Fruit fly (Drosophila melanogaster): Measurements from ENCODE around the gene lawc.

lawc gene

dm6 chrX:8444279-8444678, 32.8 kb upstream of the lawc start:
- TF ChIP-seq lola (GFP tag; optimal IDR thresholded peaks at IDR 0.05) (no peak), Sp1 (GFP tag; optimal IDR thresholded peaks at IDR 0.05) (no peak), Hr78 (GFP tag; optimal IDR thresholded peaks at IDR 0.05) (no peak), N (GFP tag; optimal IDR thresholded peaks at IDR 0.05) (no peak), sv (GFP tag; optimal IDR thresholded peaks at IDR 0.05) (no peak), CG32264 (GFP tag; optimal IDR thresholded peaks at IDR 0.05) (no peak), Hnf4 (GFP tag; optimal IDR thresholded peaks at IDR 0.05) (no peak), ey (GFP tag; optimal IDR thresholded peaks at IDR 0.05) (no peak), Mio (GFP tag; optimal IDR thresholded peaks at IDR 0.05) (no peak), Abd-B (GFP tag; optimal IDR thresholded peaks at IDR 0.05) (no peak), tai (GFP tag; optimal IDR thresholded peaks at IDR 0.05) (no peak), HLH106 (tag; optimal IDR thresholded peaks at IDR 0.05) (no peak), br (GFP tag; optimal IDR thresholded peaks at IDR 0.05) (no peak), GATAd (GFP tag; optimal IDR thresholded peaks at IDR 0.05) (no peak), CG9705 (GFP tag; optimal IDR thresholded peaks at IDR 0.05) (no peak), Hr83 (GFP tag; optimal IDR thresholded peaks at IDR 0.05; ENCODE audit: poor library complexity, severe bottlenecking) (no peak)

- TF ChIP-seq Jra (GFP tag; optimal IDR thresholded peaks at IDR 0.05) (no peak), Myc (optimal IDR thresholded peaks at IDR 0.05) (peak; percentile 50)
Observed at dm6 chrX:8442912-8443311, 31.5 kb upstream of the lawc start.

dm6 chrX:8442161-8442560, 30.7 kb upstream of the lawc start, which contains the start of gene CG12123:
CG12123 (minus strand) TSS chrX:8442348.
- TF ChIP-seq CG9705 (GFP tag; optimal IDR thresholded peaks at IDR 0.05) (no peak), Rel (GFP tag; optimal IDR thresholded peaks at IDR 0.05) (no peak), Rel (tag; optimal IDR thresholded peaks at IDR 0.05) (peak; percentile 7)

- no peak for TF ChIP-seq tai (GFP tag; optimal IDR thresholded peaks at IDR 0.05)
- peak; percentile 84 for TF ChIP-seq psq (GFP tag; optimal IDR thresholded peaks at IDR 0.05)
- no peak for TF ChIP-seq br (GFP tag; optimal IDR thresholded peaks at IDR 0.05)
- no peak for TF ChIP-seq Dif (GFP tag; optimal IDR thresholded peaks at IDR 0.05; ENCODE audit: partially characterized antibody)
- no peak for TF ChIP-seq Vsx2 (GFP tag; optimal IDR thresholded peaks at IDR 0.05; ENCODE audit: partially characterized antibody)
- no peak for TF ChIP-seq rgr (GFP tag; optimal IDR thresholded peaks at IDR 0.05)
Observed at dm6 chrX:8437285-8438110, 26.0 kb upstream of the lawc start, which contains the start of gene Miga. Miga (minus strand) TSS chrX:8437820.

- TF ChIP-seq br (GFP tag; optimal IDR thresholded peaks at IDR 0.05): no peak
- TF ChIP-seq foxo (GFP tag; optimal IDR thresholded peaks at IDR 0.05): no peak
- no peak for TF ChIP-seq dl (GFP tag; optimal IDR thresholded peaks at IDR 0.05; ENCODE audit: insufficient read depth in 1 of 2, partially characterized antibody in 2 of 2)
- TF ChIP-seq fru (GFP tag; optimal IDR thresholded peaks at IDR 0.05): no peak
- TF ChIP-seq sv (GFP tag; optimal IDR thresholded peaks at IDR 0.05): peak; percentile 6
- no peak for TF ChIP-seq tai (GFP tag; optimal IDR thresholded peaks at IDR 0.05)
- TF ChIP-seq OdsH (GFP tag; optimal IDR thresholded peaks at IDR 0.05): no peak
- peak; percentile 20 for TF ChIP-seq CG9705 (GFP tag; optimal IDR thresholded peaks at IDR 0.05)
- no peak for TF ChIP-seq Abd-B (GFP tag; optimal IDR thresholded peaks at IDR 0.05)
- TF ChIP-seq N (GFP tag; optimal IDR thresholded peaks at IDR 0.05): no peak
- no peak for TF ChIP-seq Jra (GFP tag; optimal IDR thresholded peaks at IDR 0.05)
Observed at dm6 chrX:8436656-8437284, 25.3 kb upstream of the lawc start, which contains the start of gene CG1440. CG1440 (plus strand) TSS chrX:8437057.

dm6 chrX:8433709-8434108, 22.3 kb upstream of the lawc start, which contains the start of gene CG32712:
CG32712 (minus strand) TSS chrX:8433809.
- TF ChIP-seq Dfd (GFP tag; optimal IDR thresholded peaks at IDR 0.05): no peak
- no peak for TF ChIP-seq foxo (GFP tag; optimal IDR thresholded peaks at IDR 0.05)
- TF ChIP-seq dmrt93B (GFP tag; optimal IDR thresholded peaks at IDR 0.05): no peak
- no peak for TF ChIP-seq Sp1 (GFP tag; optimal IDR thresholded peaks at IDR 0.05)
- TF ChIP-seq sage (GFP tag; optimal IDR thresholded peaks at IDR 0.05): no peak
- TF ChIP-seq GATAd (GFP tag; optimal IDR thresholded peaks at IDR 0.05): no peak
- no peak for TF ChIP-seq Hr83 (GFP tag; optimal IDR thresholded peaks at IDR 0.05; ENCODE audit: poor library complexity, severe bottlenecking)
- TF ChIP-seq CrebA (GFP tag; optimal IDR thresholded peaks at IDR 0.05; ENCODE audit: borderline replicate concordance): no peak
- TF ChIP-seq br (GFP tag; optimal IDR thresholded peaks at IDR 0.05): no peak
- TF ChIP-seq tai (GFP tag; optimal IDR thresholded peaks at IDR 0.05): no peak
- no peak for TF ChIP-seq OdsH (GFP tag; optimal IDR thresholded peaks at IDR 0.05)
- no peak for TF ChIP-seq Abd-B (GFP tag; optimal IDR thresholded peaks at IDR 0.05)
- no peak for TF ChIP-seq h (GFP tag; optimal IDR thresholded peaks at IDR 0.05)
- TF ChIP-seq ey (GFP tag; optimal IDR thresholded peaks at IDR 0.05): no peak
- no peak for TF ChIP-seq Hnf4 (GFP tag; optimal IDR thresholded peaks at IDR 0.05)
- TF ChIP-seq psq (GFP tag; optimal IDR thresholded peaks at IDR 0.05): no peak
- no peak for TF ChIP-seq usp (GFP tag; optimal IDR thresholded peaks at IDR 0.05)

Data from whole organism, wandering third instar larva.